Worm (Caenorhabditis elegans) whole organism, L3 larva: ENCODE data around the gene ndx-2.

Experiments
- ama-1 ChIP-seq: fragments of 150-350 bp; optimal IDR thresholded peaks from 2 replicates; lab custom pipeline; 2018
- egl-27 ChIP-seq: sonication (generic microtip); optimal IDR thresholded peaks from 4 replicates; lab custom pipeline; 2017; ENCODE audit warnings: missing biosample characterization, missing genetic modification reagents, missing genetic modification characterization
- elt-2 ChIP-seq: sonication (generic microtip); optimal IDR thresholded peaks from 2 replicates; lab custom pipeline; 2016; ENCODE audit warnings: missing genetic modification reagents, mild to moderate bottlenecking, missing genetic modification characterization, missing compliant biosample characterization
- mdl-1 ChIP-seq: fragments of 150-350 bp; optimal IDR thresholded peaks from 2 replicates; lab custom pipeline; 2014; ENCODE audit warnings: missing biosample characterization, missing genetic modification characterization
- nhr-28 ChIP-seq: fragments of 150-350 bp; optimal IDR thresholded peaks from 2 replicates; lab custom pipeline; 2014; ENCODE audit warnings: missing biosample characterization, missing genetic modification characterization
- nhr-67 ChIP-seq: fragments of 150-350 bp; optimal IDR thresholded peaks from 2 replicates; lab custom pipeline; 2014; ENCODE audit warnings: missing biosample characterization, missing genetic modification characterization
- tbx-2 ChIP-seq: sonication (generic microtip); optimal IDR thresholded peaks from 2 replicates; lab custom pipeline; 2016; ENCODE audit warnings: mild to moderate bottlenecking, missing genetic modification characterization, missing compliant biosample characterization
- unc-39 ChIP-seq: sonication (generic microtip); optimal IDR thresholded peaks from 4 replicates; lab custom pipeline; 2017; ENCODE audit warnings: missing biosample characterization, missing genetic modification characterization

ce11 chrV:2666600-2666999, 1.8 kb upstream of the ndx-2 start, which contains the start of gene W02G9.4:
- TF ChIP-seq ama-1 (lab: Kevin White, UChicago): no peak
- no peak for TF ChIP-seq tbx-2 (tag; lab: Kevin White, UChicago)
- TF ChIP-seq unc-39: no peak
- TF ChIP-seq nhr-67 (tag; lab: Kevin White, UChicago): no peak
- no peak for TF ChIP-seq elt-2 (tag; lab: Kevin White, UChicago)
- no peak for TF ChIP-seq mdl-1 (tag; lab: Kevin White, UChicago)
- TF ChIP-seq egl-27 (tag; lab: Kevin White, UChicago): no peak
- no peak for TF ChIP-seq nhr-28 (tag; lab: Kevin White, UChicago)
